Worm (Caenorhabditis elegans): ENCODE results near the gene R02F2.6.

- peak; percentile 82 for TF ChIP-seq nhr-85 (tag)
- no peak for TF ChIP-seq nhr-237 (tag; optimal IDR thresholded peaks at IDR 0.05)
- peak; percentile 40 for TF ChIP-seq fkh-8 (tag; optimal IDR thresholded peaks at IDR 0.05)
- peak; percentile 45 for TF ChIP-seq zag-1 (tag; optimal IDR thresholded peaks at IDR 0.05)
- TF ChIP-seq nhr-12 (tag; optimal IDR thresholded peaks at IDR 0.05) = no peak
- no peak for TF ChIP-seq pqm-1 (tag; optimal IDR thresholded peaks at IDR 0.05)
- TF ChIP-seq sptf-1 (tag; optimal IDR thresholded peaks at IDR 0.05) = no peak
- TF ChIP-seq snpc-4 (tag; optimal IDR thresholded peaks at IDR 0.05) = peak; percentile 35
- TF ChIP-seq ztf-11 (tag; optimal IDR thresholded peaks at IDR 0.05) = no peak
- no peak for TF ChIP-seq nhr-11 (tag; optimal IDR thresholded peaks at IDR 0.05)
- no peak for TF ChIP-seq unc-86 (tag; optimal IDR thresholded peaks at IDR 0.05)
- TF ChIP-seq rnt-1 (tag; optimal IDR thresholded peaks at IDR 0.05) = peak; percentile 40
- no peak for TF ChIP-seq fos-1 (tag; optimal IDR thresholded peaks at IDR 0.05)
- TF ChIP-seq lsy-2 (tag; optimal IDR thresholded peaks at IDR 0.05) = peak; percentile 10 to 61
These were observed 24.3 kb upstream of the R02F2.6 start for ce11 chrIII:5502915-5503575.

All from whole organism, L1 larva.